Worm (Caenorhabditis elegans) whole organism, early embryonic: ENCODE results near the gene srab-6.

Experiments used
- aly-1 ChIP-seq: sonication (generic microtip); optimal IDR thresholded peaks from 2 replicates; lab custom pipeline; 2016; ENCODE audit warnings: missing genetic modification characterization, missing compliant biosample characterization
- ama-1 ChIP-seq: fragments of 150-350 bp; optimal IDR thresholded peaks from 2 replicates; lab custom pipeline; 2014
- hmg-4 ChIP-seq: fragments of 200-800 bp; sonication (Bioruptor generic); optimal IDR thresholded peaks from 2 replicates; lab custom pipeline; 2018; ENCODE audit warnings: mild to moderate bottlenecking, missing genetic modification characterization, missing compliant biosample characterization
- pes-1 ChIP-seq: fragments of 200-800 bp; sonication (Bioruptor generic); IDR thresholded peaks from 2 replicates; pipeline ENCODE4 v1.3.6; 2022; ENCODE audit warnings: missing genetic modification reagents, missing genetic modification characterization, missing compliant biosample characterization
- sea-1 ChIP-seq: fragments of 200-800 bp; sonication (Bioruptor generic); conservative IDR thresholded peaks from 2 replicates; pipeline ENCODE4 v1.3.6; 2022; ENCODE audit warnings: missing genetic modification characterization, missing compliant biosample characterization

ce11 chrV:3159252-3159651, 7.5 kb upstream of the srab-6 start, which contains the start of gene C36C5.12:
- TF ChIP-seq hmg-4 (GFP tag; lab: Kevin White, UChicago) (no peak), pes-1 (no peak), ama-1 (lab: Kevin White, UChicago) (no peak), sea-1 (GFP tag; lab: Robert Waterston, UW) (no peak), aly-1 (tag; lab: Kevin White, UChicago) (no peak)
